Worm (Caenorhabditis elegans) whole organism, early embryonic: Measurements from ENCODE around the gene txt-12.
A peak's percentile ranks its signal among the peaks of the same experiment; 100 is the strongest.

Source experiments
- B0310.2 ChIP-seq: sonication (generic microtip); optimal IDR thresholded peaks from 2 replicates; lab custom pipeline; 2016; ENCODE audit warnings: mild to moderate bottlenecking, missing genetic modification characterization, missing compliant biosample characterization
- F13C5.2 ChIP-seq: sonication (generic microtip); optimal IDR thresholded peaks from 2 replicates; lab custom pipeline; 2017; ENCODE audit warnings: mild to moderate bottlenecking, missing genetic modification characterization, inconsistent platforms, missing compliant biosample characterization
- aly-1 ChIP-seq: sonication (generic microtip); optimal IDR thresholded peaks from 2 replicates; lab custom pipeline; 2016; ENCODE audit warnings: missing genetic modification characterization, missing compliant biosample characterization
- ama-1 ChIP-seq: fragments of 150-350 bp; optimal IDR thresholded peaks from 2 replicates; lab custom pipeline; 2014
- ceh-13 ChIP-seq: fragments of 200-800 bp; sonication (Bioruptor generic); optimal IDR thresholded peaks from 2 replicates; lab custom pipeline; 2018; ENCODE audit warnings: mild to moderate bottlenecking, missing genetic modification characterization, missing compliant biosample characterization
- ceh-36 ChIP-seq: sonication (generic microtip); optimal IDR thresholded peaks from 2 replicates; lab custom pipeline; 2016; ENCODE audit warnings: missing genetic modification characterization, inconsistent platforms, missing compliant biosample characterization
- ets-7 ChIP-seq: sonication (generic microtip); optimal IDR thresholded peaks from 2 replicates; lab custom pipeline; 2016; ENCODE audit warnings: missing genotype, missing genetic modification characterization, missing compliant biosample characterization
- flt-1 ChIP-seq: fragments of 200-800 bp; sonication (Bioruptor generic); IDR thresholded peaks from 2 replicates; pipeline ENCODE4 v1.3.6; 2022; ENCODE audit warnings: missing genetic modification characterization, missing compliant biosample characterization
- hmbx-1 ChIP-seq: sonication (generic microtip); optimal IDR thresholded peaks from 2 replicates; lab custom pipeline; 2016; ENCODE audit warnings: mild to moderate bottlenecking, missing genetic modification characterization, missing compliant biosample characterization
- hmg-4 ChIP-seq: fragments of 200-800 bp; sonication (Bioruptor generic); optimal IDR thresholded peaks from 2 replicates; lab custom pipeline; 2018; ENCODE audit warnings: mild to moderate bottlenecking, missing genetic modification characterization, missing compliant biosample characterization
- hnd-1 ChIP-seq: sonication (generic microtip); optimal IDR thresholded peaks from 2 replicates; lab custom pipeline; 2016; ENCODE audit warnings: missing genetic modification characterization, missing compliant biosample characterization
- pes-1 ChIP-seq: fragments of 200-800 bp; sonication (Bioruptor generic); IDR thresholded peaks from 2 replicates; pipeline ENCODE4 v1.3.6; 2022; ENCODE audit warnings: missing genetic modification reagents, missing genetic modification characterization, missing compliant biosample characterization
- scrt-1 ChIP-seq: fragments of 200-800 bp; sonication (Bioruptor generic); IDR thresholded peaks from 2 replicates; pipeline ENCODE4 v1.3.6; 2022; ENCODE audit warnings: missing genetic modification characterization, missing compliant biosample characterization
- sea-1 ChIP-seq: fragments of 200-800 bp; sonication (Bioruptor generic); conservative IDR thresholded peaks from 2 replicates; pipeline ENCODE4 v1.3.6; 2022; ENCODE audit warnings: missing genetic modification characterization, missing compliant biosample characterization
- tbx-11 ChIP-seq: fragments of 200-800 bp; sonication (Bioruptor generic); IDR thresholded peaks from 2 replicates; pipeline ENCODE4 v1.3.6; 2022; ENCODE audit warnings: missing genetic modification characterization, missing compliant biosample characterization
- tbx-37 ChIP-seq: fragments of 200-800 bp; sonication (Bioruptor generic); conservative IDR thresholded peaks from 2 replicates; pipeline ENCODE4 v1.3.6; 2022; ENCODE audit warnings: missing genetic modification reagents, missing genetic modification characterization, missing compliant biosample characterization
- tra-4 ChIP-seq: sonication (generic microtip); optimal IDR thresholded peaks from 2 replicates; lab custom pipeline; 2017; ENCODE audit warnings: missing genetic modification characterization, missing compliant biosample characterization

The txt-12 gene

ce11 chrV:15068378-15068777 is 24.4 kb upstream of the txt-12 start, which contains the start of gene dnj-3:
Gene dnj-3, plus strand, starts transcription at chrV:15068678.
- TF ChIP-seq tra-4 (tag; lab: Kevin White, UChicago) (no peak), ama-1 (lab: Kevin White, UChicago) (no peak), tbx-11 (no peak), hmg-4 (GFP tag; lab: Kevin White, UChicago) (no peak), ets-7 (tag; lab: Kevin White, UChicago) (no peak), aly-1 (no peak), ceh-13 (GFP tag; lab: Kevin White, UChicago) (no peak), hmbx-1 (tag; lab: Kevin White, UChicago) (no peak), scrt-1 (no peak), flt-1 (GFP tag; lab: Robert Waterston, UW) (no peak), ceh-36 (tag; lab: Kevin White, UChicago) (no peak), pes-1 (GFP tag; lab: Robert Waterston, UW) (no peak), B0310.2 (tag; lab: Kevin White, UChicago) (no peak), sea-1 (GFP tag; lab: Robert Waterston, UW) (no peak), hnd-1 (tag; lab: Kevin White, UChicago) (no peak)

- no peak for TF ChIP-seq tbx-37 (GFP tag; lab: Robert Waterston, UW)
- TF ChIP-seq tra-4 (tag; lab: Kevin White, UChicago) = no peak
Observed at ce11 chrV:15069435-15069985, 23.3 kb upstream of the txt-12 start.

DNA sequence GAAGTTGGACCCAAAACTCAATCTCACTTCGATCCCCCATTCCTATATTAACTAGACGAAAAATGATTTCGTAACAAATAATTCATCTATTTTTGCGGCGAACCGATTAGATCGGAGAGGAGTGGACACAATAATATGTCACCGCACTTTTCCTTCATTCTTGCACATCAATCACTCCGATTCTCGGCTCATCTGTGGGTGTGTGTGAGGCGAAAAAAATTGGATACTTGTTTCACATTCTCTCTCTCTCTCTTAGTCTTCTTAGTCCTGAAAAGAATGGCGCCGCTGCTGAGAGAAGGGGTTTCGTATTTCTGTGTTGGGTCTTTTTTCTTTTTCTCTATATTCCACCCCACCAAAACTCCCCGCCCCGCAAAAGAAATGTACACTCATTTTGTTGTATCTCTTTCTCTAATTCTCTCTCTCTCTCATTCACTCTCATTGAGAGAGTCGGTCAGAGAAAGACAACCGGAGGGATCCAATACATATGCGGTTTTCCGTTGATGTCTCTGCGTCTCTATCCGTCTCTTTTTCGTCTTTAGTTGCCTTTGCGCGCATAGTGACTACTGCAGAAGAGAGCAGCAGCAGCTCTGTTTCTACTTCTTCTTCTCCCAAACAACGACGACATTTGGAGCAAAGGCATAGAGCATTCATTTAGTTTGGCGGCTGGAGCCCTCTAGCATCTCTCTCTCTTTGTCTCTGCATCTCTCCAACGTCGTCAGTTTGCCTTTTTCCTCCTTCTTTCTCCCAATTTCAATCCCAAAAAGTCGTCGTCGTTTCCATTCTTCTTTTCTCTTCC is 21.6 kb upstream of the txt-12 start, which contains the start of gene unc-76:
Gene unc-76, plus strand, starts transcription at position 746 of the 796 bp plus-strand sequence.
- peak; percentile 14 for TF ChIP-seq aly-1
- peak; percentile 53 for TF ChIP-seq hmg-4 (GFP tag; lab: Kevin White, UChicago)
- no peak for TF ChIP-seq ama-1 (lab: Kevin White, UChicago)

ce11 chrV:15072738-15073137 is 20.0 kb upstream of the txt-12 start:
- TF ChIP-seq tbx-11 = 0 out of 2 replicates have a peak, but pooled peaks have one; percentile 24
- no peak for TF ChIP-seq B0310.2 (tag; lab: Kevin White, UChicago)

- TF ChIP-seq tra-4 (tag; lab: Kevin White, UChicago) (no peak), ceh-13 (GFP tag; lab: Kevin White, UChicago) (no peak), flt-1 (GFP tag; lab: Robert Waterston, UW) (no peak), F13C5.2 (no peak), sea-1 (GFP tag; lab: Robert Waterston, UW) (no peak), B0310.2 (tag; lab: Kevin White, UChicago) (no peak), ets-7 (tag; lab: Kevin White, UChicago) (no peak), hnd-1 (tag; lab: Kevin White, UChicago) (no peak), tbx-11 (no peak), scrt-1 (no peak), hmbx-1 (tag; lab: Kevin White, UChicago) (no peak), tbx-37 (GFP tag; lab: Robert Waterston, UW) (no peak), aly-1 (no peak), ama-1 (lab: Kevin White, UChicago) (no peak)
Observed at ce11 chrV:15074907-15075306, 17.9 kb upstream of the txt-12 start.

ce11 chrV:15078560-15078959 is 14.2 kb upstream of the txt-12 start:
- TF ChIP-seq ceh-36 (tag; lab: Kevin White, UChicago) (no peak), ama-1 (lab: Kevin White, UChicago) (no peak), flt-1 (GFP tag; lab: Robert Waterston, UW) (no peak), tra-4 (tag; lab: Kevin White, UChicago) (no peak)

- TF ChIP-seq tbx-37 (GFP tag; lab: Robert Waterston, UW) (peak; percentile 60), pes-1 (GFP tag; lab: Robert Waterston, UW) (no peak), sea-1 (GFP tag; lab: Robert Waterston, UW) (no peak), flt-1 (GFP tag; lab: Robert Waterston, UW) (no peak), B0310.2 (tag; lab: Kevin White, UChicago) (no peak), scrt-1 (no peak), F13C5.2 (peak; percentile 31), hnd-1 (tag; lab: Kevin White, UChicago) (no peak), tra-4 (tag; lab: Kevin White, UChicago) (peak; percentile 4), aly-1 (no peak)
Observed at ce11 chrV:15082291-15082690, 10.5 kb upstream of the txt-12 start, which contains the start of the genes C01G10.10 and C01G10.9. Gene C01G10.10, minus strand, starts transcription at chrV:15082441. Gene C01G10.9, plus strand, starts transcription at chrV:15082530.

ce11 chrV:15083659-15084058 is 9.1 kb upstream of the txt-12 start:
- TF ChIP-seq F13C5.2 = no peak
- TF ChIP-seq ets-7 (tag; lab: Kevin White, UChicago) = no peak
- no peak for TF ChIP-seq tra-4 (tag; lab: Kevin White, UChicago)
- TF ChIP-seq hmg-4 (GFP tag; lab: Kevin White, UChicago) = no peak
- TF ChIP-seq sea-1 (GFP tag; lab: Robert Waterston, UW) = peak; percentile 62; the same call in 1 of the 2 replicates
- no peak for TF ChIP-seq ceh-13 (GFP tag; lab: Kevin White, UChicago)
- no peak for TF ChIP-seq ceh-36 (tag; lab: Kevin White, UChicago)
